Worm (Caenorhabditis elegans) whole organism, L4/young adult: ENCODE measurements around the gene ins-4.
"Not testable (repeated sequence)": the region's sequence is repeated elsewhere in the genome, so short reads cannot be mapped to it uniquely, and the experiment has no call there.

Experiments used
- dao-5 ChIP-seq: sonication (generic microtip); optimal IDR thresholded peaks from 2 replicates; lab custom pipeline; 2016; ENCODE audit warnings: missing genotype, missing genetic modification characterization, moderate library complexity, missing compliant biosample characterization
- him-1 ChIP-seq: sonication (generic microtip); optimal IDR thresholded peaks from 2 replicates; lab custom pipeline; 2016; ENCODE audit warnings: missing genotype, missing genetic modification reagents, missing genetic modification characterization, missing compliant biosample characterization

ce11 chrII:6008887-6009286 lies 12.7 kb downstream of the ins-4 start, which contains the start of gene ZK84.4:
- not testable (repeated sequence) for TF ChIP-seq him-1, dao-5 (tag; lab: Kevin White, UChicago)
